Fruit fly (Drosophila melanogaster) whole organism, prepupa: Measurements from ENCODE around the gene Edc3.

Experiments
- CG11294 ChIP-seq: fragments of 200-800 bp; sonication (Bioruptor generic); IDR thresholded peaks from 2 replicates; pipeline ENCODE4 v1.3.6; 2022; ENCODE audit warnings: missing biosample characterization, missing genetic modification characterization
- CG11762 ChIP-seq: fragments of 200-800 bp; sonication (Bioruptor generic); optimal IDR thresholded peaks from 3 replicates; lab custom pipeline; 2016; ENCODE audit warnings: missing biosample characterization, missing genetic modification characterization; ENCODE audit not compliant: insufficient read depth
- CG11902 ChIP-seq: fragments of 200-800 bp; sonication (Bioruptor generic); optimal IDR thresholded peaks from 3 replicates; lab custom pipeline; 2016; ENCODE audit warnings: missing biosample characterization, missing genetic modification characterization
- CG15336 ChIP-seq: fragments of 200-800 bp; sonication (Bioruptor generic); IDR thresholded peaks from 2 replicates; pipeline ENCODE4 v1.3.6; 2022; ENCODE audit warnings: missing biosample characterization, missing genetic modification characterization
- CG3032 ChIP-seq: fragments of 200-800 bp; optimal IDR thresholded peaks from 2 replicates; lab custom pipeline; 2019; ENCODE audit warnings: missing biosample characterization, mild to moderate bottlenecking, missing genetic modification characterization, moderate library complexity
- CG31627 ChIP-seq: fragments of 200-800 bp; sonication (Bioruptor generic); optimal IDR thresholded peaks from 3 replicates; lab custom pipeline; 2016; ENCODE audit warnings: missing biosample characterization, missing genetic modification characterization
- CG4318 ChIP-seq: fragments of 200-800 bp; sonication (Bioruptor generic); optimal IDR thresholded peaks from 3 replicates; lab custom pipeline; 2017; ENCODE audit warnings: missing biosample characterization, mild to moderate bottlenecking, missing genetic modification characterization
- CG6163 ChIP-seq: fragments of 200-800 bp; sonication (Bioruptor generic); IDR thresholded peaks from 3 replicates; pipeline ENCODE4 v1.3.6; 2022; ENCODE audit warnings: missing biosample characterization, missing genetic modification characterization
- CG6808 ChIP-seq: fragments of 200-800 bp; sonication (Bioruptor generic); optimal IDR thresholded peaks from 3 replicates; lab custom pipeline; 2017; ENCODE audit warnings: missing biosample characterization, missing genetic modification characterization, mild to moderate bottlenecking, moderate library complexity, missing genetic modification reagents
- CG8632 ChIP-seq: fragments of 200-800 bp; sonication (Bioruptor generic); optimal IDR thresholded peaks from 3 replicates; lab custom pipeline; 2016; ENCODE audit warnings: missing biosample characterization, missing genetic modification characterization
- Eip75B ChIP-seq: fragments of 200-800 bp; sonication (Bioruptor generic); optimal IDR thresholded peaks from 3 replicates; lab custom pipeline; 2016; ENCODE audit warnings: missing biosample characterization, missing genetic modification characterization
- Eip93F ChIP-seq: fragments of 200-800 bp; sonication (Bioruptor generic); optimal IDR thresholded peaks from 2 replicates; lab custom pipeline; 2016; ENCODE audit warnings: missing biosample characterization, mild to moderate bottlenecking, missing genetic modification characterization
- Ets21C ChIP-seq: fragments of 200-800 bp; sonication (Bioruptor generic); optimal IDR thresholded peaks from 3 replicates; lab custom pipeline; 2016; ENCODE audit warnings: missing biosample characterization, missing genetic modification characterization
- Ets96B ChIP-seq: fragments of 200-800 bp; optimal IDR thresholded peaks from 2 replicates; lab custom pipeline; 2019; ENCODE audit warnings: missing biosample characterization, mild to moderate bottlenecking, missing genetic modification characterization, moderate library complexity
- Gug ChIP-seq: fragments of 200-800 bp; sonication (Bioruptor generic); IDR thresholded peaks from 2 replicates; pipeline ENCODE4 v1.3.6; 2022; ENCODE audit warnings: missing biosample characterization, missing genetic modification characterization
- Hr38 ChIP-seq: sonication (Bioruptor generic); optimal IDR thresholded peaks from 2 replicates; lab custom pipeline; 2016; ENCODE audit warnings: missing biosample characterization, missing genetic modification characterization
- Lpt ChIP-seq: fragments of 200-800 bp; sonication (Bioruptor generic); optimal IDR thresholded peaks from 3 replicates; lab custom pipeline; 2016; ENCODE audit warnings: missing biosample characterization, missing genetic modification characterization
- OdsH ChIP-seq: fragments of 200-800 bp; sonication (Bioruptor generic); optimal IDR thresholded peaks from 3 replicates; lab custom pipeline; 2016; ENCODE audit warnings: missing biosample characterization, missing genetic modification characterization
- Smox ChIP-seq: fragments of 200-800 bp; sonication (Bioruptor generic); optimal IDR thresholded peaks from 3 replicates; lab custom pipeline; 2016; ENCODE audit warnings: missing biosample characterization, missing genetic modification characterization
- Sox102F ChIP-seq: fragments of 200-800 bp; sonication (Bioruptor generic); optimal IDR thresholded peaks from 2 replicates; lab custom pipeline; 2016; ENCODE audit warnings: missing biosample characterization, mild to moderate bottlenecking, missing genetic modification characterization
- Sox14 ChIP-seq: fragments of 200-800 bp; sonication (Bioruptor generic); optimal IDR thresholded peaks from 3 replicates; lab custom pipeline; 2016; ENCODE audit warnings: missing biosample characterization, missing genetic modification characterization
- Sox15 ChIP-seq: fragments of 200-800 bp; sonication (Bioruptor generic); optimal IDR thresholded peaks from 3 replicates; lab custom pipeline; 2016; ENCODE audit warnings: missing biosample characterization, missing genetic modification characterization
- achi ChIP-seq: fragments of 200-800 bp; sonication (Bioruptor generic); optimal IDR thresholded peaks from 3 replicates; lab custom pipeline; 2016; ENCODE audit warnings: missing biosample characterization, missing genetic modification characterization
- acj6 ChIP-seq: fragments of 200-800 bp; sonication (Bioruptor generic); optimal IDR thresholded peaks from 3 replicates; lab custom pipeline; 2016; ENCODE audit warnings: missing biosample characterization, missing genetic modification characterization
- dac ChIP-seq: fragments of 200-800 bp; sonication (Bioruptor generic); optimal IDR thresholded peaks from 2 replicates; lab custom pipeline; 2017; ENCODE audit warnings: missing biosample characterization, mild to moderate bottlenecking, missing genetic modification characterization
- dsx ChIP-seq: fragments of 200-800 bp; optimal IDR thresholded peaks from 3 replicates; lab custom pipeline; 2019; ENCODE audit warnings: missing biosample characterization, mild to moderate bottlenecking, missing genetic modification characterization, moderate library complexity; ENCODE audit not compliant: poor library complexity, severe bottlenecking
- eg ChIP-seq: fragments of 200-800 bp; sonication (Bioruptor generic); IDR thresholded peaks from 3 replicates; pipeline ENCODE4 v1.3.6; 2022; ENCODE audit warnings: missing biosample characterization, missing genetic modification characterization
- esn ChIP-seq: fragments of 200-800 bp; sonication (Bioruptor generic); optimal IDR thresholded peaks from 2 replicates; lab custom pipeline; 2016; ENCODE audit warnings: missing biosample characterization, mild to moderate bottlenecking, missing genetic modification characterization, moderate library complexity
- fd59A ChIP-seq: fragments of 200-800 bp; sonication (Bioruptor generic); optimal IDR thresholded peaks from 2 replicates; lab custom pipeline; 2017; ENCODE audit warnings: missing biosample characterization, mild to moderate bottlenecking, missing genetic modification characterization, missing genetic modification reagents
- fkh ChIP-seq: fragments of 200-800 bp; sonication (Bioruptor generic); optimal IDR thresholded peaks from 3 replicates; lab custom pipeline; 2017; ENCODE audit warnings: missing biosample characterization, mild to moderate bottlenecking, missing genetic modification characterization, moderate library complexity
- pdm3 ChIP-seq: fragments of 200-800 bp; sonication (Bioruptor generic); optimal IDR thresholded peaks from 3 replicates; lab custom pipeline; 2016; ENCODE audit warnings: missing biosample characterization, missing genetic modification characterization
- svp ChIP-seq: fragments of 200-800 bp; sonication (Bioruptor generic); peaks from one replicate; lab custom pipeline; 2016; ENCODE audit warnings: missing biosample characterization, missing genetic modification characterization
- topi ChIP-seq: fragments of 200-800 bp; sonication (Bioruptor generic); optimal IDR thresholded peaks from 3 replicates; lab custom pipeline; 2016; ENCODE audit warnings: missing biosample characterization, missing genetic modification characterization
- vri ChIP-seq: fragments of 200-800 bp; sonication (Bioruptor generic); optimal IDR thresholded peaks from 3 replicates; lab custom pipeline; 2016; ENCODE audit warnings: missing biosample characterization, mild to moderate bottlenecking, missing genetic modification characterization

The Edc3 gene

DNA sequence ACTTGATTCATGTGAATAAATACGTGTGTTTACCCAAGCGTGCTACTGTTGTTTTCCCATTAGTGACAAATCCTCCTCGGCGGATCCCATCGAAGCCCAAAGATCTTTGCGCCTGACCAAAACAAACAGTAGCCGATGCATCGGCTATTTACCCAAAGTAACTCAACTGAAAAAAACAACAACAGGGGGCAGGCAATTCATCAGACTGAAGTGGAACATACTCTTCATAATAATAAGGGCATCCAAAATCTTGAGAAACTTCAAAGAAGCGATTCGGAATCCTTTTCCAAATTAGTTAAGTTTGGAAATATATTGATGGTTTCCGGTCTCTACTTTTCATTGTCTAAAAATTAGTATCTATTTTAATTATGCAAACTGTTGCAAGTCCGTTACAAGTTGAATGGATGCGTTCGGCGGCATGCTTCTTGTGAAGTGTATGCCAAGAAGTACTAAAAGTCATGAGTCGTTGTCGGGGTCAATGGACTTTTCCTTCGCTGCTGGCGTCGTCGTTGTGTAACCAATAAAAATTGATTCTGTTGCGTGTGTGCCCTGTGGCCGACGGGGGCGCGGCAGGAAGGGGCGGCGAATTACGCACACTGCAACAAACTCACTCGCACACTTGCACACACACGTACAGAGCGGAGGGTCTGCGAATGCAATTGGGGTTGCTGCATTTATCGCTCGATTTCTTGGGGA lies 34.2 kb downstream of the Edc3 start (continued):
- TF ChIP-seq CG3032 (tag; lab: Kevin White, UChicago): peak; percentile 54
- TF ChIP-seq Ets21C (GFP tag; lab: Kevin White, UChicago): peak; percentile 69
- TF ChIP-seq CG6163 (GFP tag; lab: Robert Waterston, UW): peak; percentile 69; the same call in 2 of the 3 replicates
- peak; percentile 70 for TF ChIP-seq CG6808 (GFP tag; lab: Kevin White, UChicago)
- no peak for TF ChIP-seq Hr38 (GFP tag; lab: Kevin White, UChicago)
- TF ChIP-seq CG15336 (GFP tag; lab: Robert Waterston, UW): peak; percentile 23; the same call in 1 of the 2 replicates
- TF ChIP-seq esn (GFP tag; lab: Kevin White, UChicago): peak; percentile 82
- TF ChIP-seq Smox (GFP tag; lab: Kevin White, UChicago): peak; percentile 76
- TF ChIP-seq topi (GFP tag; lab: Kevin White, UChicago): peak; percentile 83
- TF ChIP-seq vri (GFP tag; lab: Kevin White, UChicago): peak; percentile 78
- TF ChIP-seq OdsH (GFP tag; lab: Kevin White, UChicago): peak; percentile 76
- TF ChIP-seq dac: no peak
- no peak for TF ChIP-seq Lpt
- peak; percentile 41 for TF ChIP-seq Eip93F (GFP tag; lab: Kevin White, UChicago)
- TF ChIP-seq Sox14: peak; percentile 80
- peak; percentile 75 for TF ChIP-seq acj6 (GFP tag; lab: Kevin White, UChicago)
- TF ChIP-seq Eip75B (GFP tag; lab: Kevin White, UChicago): peak; percentile 67
- peak; percentile 55 for TF ChIP-seq CG8632
- peak; percentile 71 for TF ChIP-seq Ets96B
- no peak for TF ChIP-seq Gug
- peak; percentile 38 for TF ChIP-seq CG11762 (GFP tag; lab: Kevin White, UChicago)
- TF ChIP-seq CG11294 (GFP tag; lab: Robert Waterston, UW): no peak
- TF ChIP-seq dsx (GFP tag; lab: Kevin White, UChicago): peak; percentile 43
- TF ChIP-seq Sox102F (GFP tag; lab: Kevin White, UChicago): peak; percentile 82
- peak; percentile 77 for TF ChIP-seq pdm3 (GFP tag; lab: Kevin White, UChicago)
- TF ChIP-seq CG11902: peak; percentile 61
- peak; percentile 66 for TF ChIP-seq fd59A
- TF ChIP-seq CG31627: peak; percentile 84
- peak; percentile 57 for TF ChIP-seq achi

DNA sequence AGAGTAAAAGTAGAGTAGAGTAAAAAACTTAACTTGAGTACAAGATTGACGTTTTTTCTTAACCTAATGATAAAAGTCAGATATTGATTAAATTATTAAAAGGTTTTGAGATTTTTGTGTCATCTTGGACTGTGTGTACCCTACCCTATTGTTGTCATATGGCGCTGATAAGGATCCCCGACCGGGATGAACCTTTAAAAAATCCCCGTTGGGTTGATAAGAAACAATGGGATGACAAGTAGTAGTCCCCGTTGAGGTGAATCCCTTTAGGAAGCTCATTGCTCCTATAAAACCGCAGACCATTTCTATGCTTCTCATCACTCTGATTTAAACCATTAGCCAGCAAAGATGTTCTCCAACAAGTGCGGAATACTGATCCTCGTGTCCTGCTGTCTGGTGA lies 35.1 kb downstream of the Edc3 start, which contains the start of gene edin:
TSS of gene edin (plus strand) at position 340 of the 400 bp plus-strand sequence.
- no peak for TF ChIP-seq CG11902
- TF ChIP-seq svp (GFP tag; lab: Kevin White, UChicago): peak; percentile 84
- TF ChIP-seq CG6808 (GFP tag; lab: Kevin White, UChicago): no peak

DNA sequence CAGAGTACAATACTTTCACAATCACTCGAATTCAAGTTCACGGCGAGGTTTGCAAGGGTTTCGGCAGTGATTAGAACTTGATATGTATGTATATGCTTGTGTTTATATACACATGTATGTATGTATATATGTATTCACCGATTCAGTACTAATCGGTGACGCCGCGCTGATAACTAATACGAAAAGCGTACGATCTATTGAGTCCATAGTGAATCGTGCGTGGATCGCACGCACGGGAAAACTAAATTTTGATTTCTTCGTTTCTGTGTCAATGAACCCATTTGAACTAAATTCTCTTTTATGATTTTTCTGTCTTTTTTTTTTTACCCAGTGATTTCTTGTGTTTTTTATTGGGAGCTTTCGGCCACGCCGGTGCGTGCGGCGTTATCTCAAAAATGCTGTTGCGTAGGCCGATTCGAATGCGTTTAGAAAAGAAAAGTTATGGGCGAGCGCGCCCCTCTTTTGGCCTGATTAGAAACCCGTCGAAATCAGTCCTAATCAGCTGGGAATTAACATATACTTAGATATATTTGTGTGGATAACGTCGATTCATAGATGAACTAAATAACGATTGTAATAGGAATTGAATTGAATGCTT lies 35.8 kb downstream of the Edc3 start:
- TF ChIP-seq vri (GFP tag; lab: Kevin White, UChicago): peak; percentile 6
- peak; percentile 12 for TF ChIP-seq fkh (GFP tag; lab: Kevin White, UChicago)
- no peak for TF ChIP-seq Lpt

DNA sequence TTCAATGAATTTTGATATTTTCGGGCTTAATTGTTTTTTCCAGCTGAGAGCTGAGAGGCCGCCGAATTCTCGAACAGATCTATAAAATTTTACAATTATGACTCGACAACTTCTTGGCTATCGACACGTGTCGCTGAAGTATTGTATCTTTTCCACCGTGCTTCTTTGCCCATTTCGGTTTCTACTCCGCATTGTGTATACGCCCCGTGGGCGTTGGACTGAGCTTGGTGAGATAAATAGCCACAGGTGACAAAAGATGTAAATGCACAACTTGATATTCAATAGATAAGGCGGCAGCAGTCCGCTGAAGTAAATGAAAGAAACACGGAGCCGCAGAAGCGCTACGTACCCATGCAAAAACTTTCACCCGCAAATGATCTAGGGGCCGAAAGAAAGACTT lies 36.4 kb downstream of the Edc3 start:
- TF ChIP-seq CG4318 (GFP tag; lab: Kevin White, UChicago) (no peak), svp (GFP tag; lab: Kevin White, UChicago) (no peak), Sox15 (GFP tag; lab: Kevin White, UChicago) (no peak), fd59A (no peak), eg (peak; percentile 10; the same call in 1 of the 3 replicates)
